Fruit fly (Drosophila melanogaster) whole organism, embryonic: ENCODE results near the gene IFT54.

Experiments used
- Antp ChIP-seq: fragments of 200-800 bp; sonication (Bioruptor generic); optimal IDR thresholded peaks from 3 replicates; lab custom pipeline; 2016; ENCODE audit warnings: missing biosample characterization, missing genetic modification characterization
- B-H2 ChIP-seq: fragments of 200-800 bp; sonication (Bioruptor generic); optimal IDR thresholded peaks from 2 replicates; lab custom pipeline; 2018; ENCODE audit warnings: missing biosample characterization, mild to moderate bottlenecking, missing genetic modification characterization
- CG10321 ChIP-seq: fragments of 200-800 bp; sonication (Bioruptor generic); IDR thresholded peaks from 2 replicates; pipeline ENCODE4 v1.3.6; 2022; ENCODE audit warnings: missing biosample characterization, missing genetic modification characterization
- CG10431 ChIP-seq: fragments of 200-800 bp; sonication (Bioruptor generic); optimal IDR thresholded peaks from 3 replicates; lab custom pipeline; 2018; ENCODE audit warnings: missing biosample characterization, mild to moderate bottlenecking, missing genetic modification characterization
- CG10959 ChIP-seq: fragments of 200-800 bp; sonication (Bioruptor generic); IDR thresholded peaks from 2 replicates; pipeline ENCODE4 v1.3.6; 2022; ENCODE audit warnings: missing biosample characterization, missing genetic modification characterization
- CG12071 ChIP-seq: fragments of 200-800 bp; sonication (Bioruptor generic); optimal IDR thresholded peaks from 3 replicates; lab custom pipeline; 2018; ENCODE audit warnings: missing biosample characterization, mild to moderate bottlenecking, missing genetic modification characterization
- CG12942 ChIP-seq: fragments of 200-800 bp; sonication (Bioruptor generic); optimal IDR thresholded peaks from 3 replicates; lab custom pipeline; 2016; ENCODE audit warnings: missing biosample characterization, missing genetic modification characterization
- CG14667 ChIP-seq: fragments of 200-800 bp; sonication (Bioruptor generic); IDR thresholded peaks from 2 replicates; pipeline ENCODE4 v1.3.6; 2022; ENCODE audit warnings: missing biosample characterization, missing genetic modification characterization
- CG14710 ChIP-seq: fragments of 200-800 bp; sonication (Bioruptor generic); optimal IDR thresholded peaks from 3 replicates; lab custom pipeline; 2019; ENCODE audit warnings: missing biosample characterization, mild to moderate bottlenecking, missing genetic modification characterization, moderate library complexity
- CG1603 ChIP-seq: fragments of 200-800 bp; sonication (Bioruptor generic); optimal IDR thresholded peaks from 2 replicates; lab custom pipeline; 2019; ENCODE audit warnings: missing biosample characterization, mild to moderate bottlenecking, missing genetic modification characterization, moderate library complexity
- CG2120 ChIP-seq: fragments of 200-800 bp; sonication (Bioruptor generic); optimal IDR thresholded peaks from 3 replicates; lab custom pipeline; 2016; ENCODE audit warnings: missing biosample characterization, missing genetic modification characterization
- CG3838 ChIP-seq: fragments of 200-800 bp; sonication (Bioruptor generic); optimal IDR thresholded peaks from 3 replicates; lab custom pipeline; 2016; ENCODE audit warnings: missing biosample characterization, missing genetic modification characterization
- CG3995 ChIP-seq: fragments of 200-800 bp; sonication (Bioruptor generic); optimal IDR thresholded peaks from 3 replicates; lab custom pipeline; 2016; ENCODE audit warnings: missing biosample characterization, missing genetic modification characterization
- CG4707 ChIP-seq: fragments of 200-800 bp; sonication (Bioruptor generic); optimal IDR thresholded peaks from 2 replicates; lab custom pipeline; 2018; ENCODE audit warnings: missing biosample characterization, mild to moderate bottlenecking, missing genetic modification characterization, moderate library complexity
- CG4854 ChIP-seq: fragments of 200-800 bp; sonication (Bioruptor generic); optimal IDR thresholded peaks from 2 replicates; lab custom pipeline; 2016; ENCODE audit warnings: missing biosample characterization, missing genetic modification characterization, inconsistent platforms
- CG5245 ChIP-seq: fragments of 200-800 bp; sonication (Bioruptor generic); optimal IDR thresholded peaks from 3 replicates; lab custom pipeline; 2016; ENCODE audit warnings: missing biosample characterization, missing genetic modification characterization
- CG6791 ChIP-seq: fragments of 200-800 bp; sonication (Bioruptor generic); IDR thresholded peaks from 3 replicates; pipeline ENCODE4 v1.3.6; 2022; ENCODE audit warnings: missing biosample characterization, missing genetic modification characterization; ENCODE audit not compliant: partially characterized antibody
- CG8281 ChIP-seq: fragments of 200-800 bp; sonication (Bioruptor generic); optimal IDR thresholded peaks from 2 replicates; lab custom pipeline; 2018; ENCODE audit warnings: missing biosample characterization, mild to moderate bottlenecking, missing genetic modification characterization, moderate library complexity
- Camta ChIP-seq: fragments of 200-800 bp; sonication (Bioruptor generic); optimal IDR thresholded peaks from 2 replicates; lab custom pipeline; 2016; ENCODE audit warnings: missing biosample characterization, missing genetic modification characterization
- CkIIα-i1 ChIP-seq: fragments of 200-800 bp; sonication (Bioruptor generic); IDR thresholded peaks from 2 replicates; pipeline ENCODE4 v1.3.6; 2022; ENCODE audit warnings: missing biosample characterization, missing genetic modification characterization
- Deaf1 ChIP-seq: fragments of 200-800 bp; optimal IDR thresholded peaks from 3 replicates; lab custom pipeline; 2019; ENCODE audit warnings: missing biosample characterization, mild to moderate bottlenecking, missing genetic modification characterization, moderate library complexity
- Dfd ChIP-seq, 2 experiments: fragments of >200 bp; optimal IDR thresholded peaks; 2 replicates each; lab custom pipeline; 2017; ENCODE audit warnings: missing biosample characterization in 2 of 2, missing genetic modification characterization in 2 of 2
- Dip2 ChIP-seq: fragments of 200-800 bp; sonication (Bioruptor generic); IDR thresholded peaks from 2 replicates; pipeline ENCODE4 v1.3.6; 2022; ENCODE audit warnings: missing biosample characterization, missing genetic modification characterization
- Eip74EF ChIP-seq, 2 experiments: fragments of 200-800 bp in 1 of 2; fragments of >200 bp in 1 of 2; sonication (Bioruptor generic) in 1 of 2; optimal IDR thresholded peaks; 2 replicates each; lab custom pipeline; 2017 to 2019; ENCODE audit warnings: missing biosample characterization in 2 of 2, missing genetic modification characterization in 2 of 2, mild to moderate bottlenecking in 1 of 2, moderate library complexity in 1 of 2
- Hr39 ChIP-seq: fragments of >200 bp; optimal IDR thresholded peaks from 2 replicates; lab custom pipeline; 2017
- NC2α ChIP-seq: fragments of 200-800 bp; sonication (Bioruptor generic); optimal IDR thresholded peaks from 2 replicates; lab custom pipeline; 2016; ENCODE audit warnings: missing biosample characterization, missing genetic modification characterization
- NK7.1 ChIP-seq: fragments of 200-800 bp; sonication (Bioruptor generic); optimal IDR thresholded peaks from 3 replicates; lab custom pipeline; 2016; ENCODE audit warnings: missing biosample characterization, missing genetic modification characterization
- Nf-YC ChIP-seq: fragments of 200-800 bp; optimal IDR thresholded peaks from 3 replicates; lab custom pipeline; 2019; ENCODE audit warnings: missing biosample characterization, mild to moderate bottlenecking, missing genetic modification characterization, moderate library complexity
- NfI ChIP-seq: fragments of 200-800 bp; sonication (Bioruptor generic); optimal IDR thresholded peaks from 3 replicates; lab custom pipeline; 2018; ENCODE audit warnings: missing biosample characterization, mild to moderate bottlenecking, missing genetic modification characterization, moderate library complexity
- Sox100B ChIP-seq: fragments of 200-800 bp; sonication (Bioruptor generic); optimal IDR thresholded peaks from 3 replicates; lab custom pipeline; 2018; ENCODE audit warnings: missing biosample characterization, mild to moderate bottlenecking, missing genetic modification characterization
- Ssrp ChIP-seq: fragments of 200-800 bp; sonication (Bioruptor generic); optimal IDR thresholded peaks from 2 replicates; lab custom pipeline; 2018; ENCODE audit warnings: missing biosample characterization, mild to moderate bottlenecking, missing genetic modification characterization, moderate library complexity
- chn ChIP-seq: fragments of 200-800 bp; sonication (Bioruptor generic); optimal IDR thresholded peaks from 2 replicates; lab custom pipeline; 2016; ENCODE audit warnings: missing biosample characterization, missing genetic modification characterization
- crp ChIP-seq, 2 experiments: fragments of 200-800 bp; sonication (Bioruptor generic); optimal IDR thresholded peaks; 2 replicates in 1 of 2; 3 replicates in 1 of 2; lab custom pipeline; 2017; ENCODE audit warnings: missing biosample characterization in 2 of 2, missing genetic modification characterization in 2 of 2, mild to moderate bottlenecking in 1 of 2, moderate library complexity in 1 of 2
- disco-r ChIP-seq: fragments of 200-800 bp; sonication (Bioruptor generic); optimal IDR thresholded peaks from 2 replicates; lab custom pipeline; 2016; ENCODE audit warnings: missing biosample characterization, missing genetic modification characterization
- dysf ChIP-seq: fragments of 200-800 bp; sonication (Bioruptor generic); IDR thresholded peaks from 3 replicates; pipeline ENCODE4 v1.3.6; 2022; ENCODE audit warnings: missing biosample characterization, missing genetic modification characterization
- ems ChIP-seq: fragments of 200-800 bp; sonication (Bioruptor generic); optimal IDR thresholded peaks from 3 replicates; lab custom pipeline; 2016; ENCODE audit warnings: missing biosample characterization, missing genetic modification characterization
- fd102C ChIP-seq: fragments of 200-800 bp; sonication (Bioruptor generic); optimal IDR thresholded peaks from 2 replicates; lab custom pipeline; 2018; ENCODE audit warnings: missing biosample characterization, mild to moderate bottlenecking, missing genetic modification characterization, moderate library complexity
- gce ChIP-seq: fragments of 200-800 bp; sonication (Bioruptor generic); IDR thresholded peaks from 3 replicates; pipeline ENCODE4 v1.3.6; 2022; ENCODE audit warnings: missing biosample characterization, missing genetic modification characterization
- hb ChIP-seq: fragments of 200-800 bp; sonication (Bioruptor generic); IDR thresholded peaks from 3 replicates; pipeline ENCODE4 v1.3.6; 2022; ENCODE audit warnings: missing biosample characterization, missing genetic modification characterization; ENCODE audit not compliant: partially characterized antibody
- her ChIP-seq: fragments of 200-800 bp; sonication (Bioruptor generic); optimal IDR thresholded peaks from 2 replicates; lab custom pipeline; 2016; ENCODE audit warnings: missing biosample characterization, missing genetic modification characterization
- knrl ChIP-seq: fragments of 200-800 bp; sonication (Bioruptor generic); IDR thresholded peaks from 3 replicates; pipeline ENCODE4 v1.3.6; 2022; ENCODE audit warnings: missing biosample characterization, missing genetic modification characterization; ENCODE audit not compliant: partially characterized antibody
- lab ChIP-seq: fragments of 200-800 bp; sonication (Bioruptor generic); optimal IDR thresholded peaks from 3 replicates; lab custom pipeline; 2017; ENCODE audit warnings: missing biosample characterization, missing genetic modification characterization, mild to moderate bottlenecking, moderate library complexity, missing genetic modification reagents
- mam ChIP-seq: fragments of 200-800 bp; sonication (Bioruptor generic); optimal IDR thresholded peaks from 3 replicates; lab custom pipeline; 2016; ENCODE audit warnings: missing biosample characterization, missing genetic modification characterization
- mirr ChIP-seq: fragments of 200-800 bp; sonication (Bioruptor generic); optimal IDR thresholded peaks from 3 replicates; lab custom pipeline; 2018; ENCODE audit warnings: missing biosample characterization, mild to moderate bottlenecking, missing genetic modification characterization
- org-1 ChIP-seq: fragments of 200-800 bp; sonication (Bioruptor generic); optimal IDR thresholded peaks from 2 replicates; lab custom pipeline; 2017; ENCODE audit warnings: missing biosample characterization, missing genetic modification characterization
- otp ChIP-seq: fragments of 200-800 bp; sonication (Bioruptor generic); IDR thresholded peaks from 3 replicates; pipeline ENCODE4, ENCODE4 v1.3.6; 2022; ENCODE audit warnings: missing biosample characterization, missing genetic modification characterization
- pb ChIP-seq: fragments of 200-800 bp; sonication (Bioruptor generic); optimal IDR thresholded peaks from 3 replicates; lab custom pipeline; 2016; ENCODE audit warnings: missing biosample characterization, missing genetic modification characterization
- run ChIP-seq: fragments of 200-800 bp; sonication (Bioruptor generic); optimal IDR thresholded peaks from 3 replicates; lab custom pipeline; 2018; ENCODE audit warnings: missing biosample characterization, mild to moderate bottlenecking, missing genetic modification characterization
- tap ChIP-seq: fragments of 200-800 bp; optimal IDR thresholded peaks from 3 replicates; lab custom pipeline; 2019; ENCODE audit warnings: missing biosample characterization, mild to moderate bottlenecking, missing genetic modification characterization, moderate library complexity
- wor ChIP-seq: fragments of 200-800 bp; sonication (Bioruptor generic); IDR thresholded peaks from 2 replicates; pipeline ENCODE4 v1.3.6; 2022; ENCODE audit warnings: missing biosample characterization, missing genetic modification characterization
- zen2 ChIP-seq: fragments of 200-800 bp; sonication (Bioruptor generic); IDR thresholded peaks from 3 replicates; pipeline ENCODE4 v1.3.6; 2022; ENCODE audit warnings: missing biosample characterization, missing genetic modification characterization; ENCODE audit not compliant: partially characterized antibody

IFT54 gene

DNA sequence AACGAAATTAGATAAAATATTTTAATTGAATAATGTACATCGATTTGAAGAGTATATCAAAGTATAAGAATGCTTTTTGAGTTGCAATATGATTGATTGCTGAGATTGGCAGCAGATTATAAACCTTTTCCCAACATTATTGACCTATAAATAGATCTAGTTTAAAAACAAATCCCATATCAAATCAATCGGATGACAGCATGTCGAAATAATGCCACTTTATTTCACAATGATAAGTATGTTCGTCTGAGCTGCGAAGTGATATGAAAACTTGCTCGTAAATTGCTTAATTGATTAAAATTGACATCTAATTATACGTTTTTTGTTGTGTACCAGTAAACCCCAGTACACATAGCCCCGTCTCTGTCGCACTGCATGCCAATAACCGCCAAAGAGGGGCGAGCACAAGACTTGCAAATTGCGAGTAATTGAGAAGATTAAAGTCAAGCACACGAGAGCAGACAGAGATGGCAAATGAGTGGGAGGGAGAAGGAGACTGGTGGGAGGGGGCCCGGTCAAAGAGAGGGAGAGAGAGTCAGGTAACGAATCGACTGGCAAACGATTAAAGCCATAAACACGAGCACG is 19.1 kb upstream of the IFT54 start (continued):
- TF ChIP-seq chn (GFP tag; lab: Kevin White, UChicago) = peak; percentile 1
- no peak for TF ChIP-seq dysf (GFP tag; lab: Robert Waterston, UW)
- no peak for TF ChIP-seq Dfd (GFP tag; optimal IDR thresholded peaks at IDR 0.05; lab: Kevin White, UChicago)
- peak; percentile 7 for TF ChIP-seq Sox100B (GFP tag; lab: Kevin White, UChicago)
- TF ChIP-seq run (tag; lab: Kevin White, UChicago) = no peak
- no peak for TF ChIP-seq CG4707 (GFP tag; lab: Kevin White, UChicago)
- TF ChIP-seq CG4854 = peak; percentile 7
- no peak for TF ChIP-seq crp (GFP tag; optimal IDR thresholded peaks at IDR 0.05; lab: Kevin White, UChicago)
- TF ChIP-seq B-H2 (GFP tag; lab: Kevin White, UChicago) = no peak
- no peak for TF ChIP-seq CG14667 (GFP tag; lab: Robert Waterston, UW)
- no peak for TF ChIP-seq fd102C (GFP tag; lab: Kevin White, UChicago)
- no peak for TF ChIP-seq gce (GFP tag; lab: Robert Waterston, UW)
- TF ChIP-seq wor = no peak
- peak; percentile 23 for TF ChIP-seq Antp (GFP tag; lab: Kevin White, UChicago)
- TF ChIP-seq CG8281 = no peak
- no peak for TF ChIP-seq Nf-YC
- no peak for TF ChIP-seq disco-r (GFP tag; lab: Kevin White, UChicago)
- TF ChIP-seq tap (tag; lab: Kevin White, UChicago) = no peak
- no peak for TF ChIP-seq ems (GFP tag; lab: Kevin White, UChicago)
- peak; percentile 70 for TF ChIP-seq mam
- peak; percentile 37 for TF ChIP-seq Ssrp
- peak; percentile 28 for TF ChIP-seq CG12942 (GFP tag; lab: Kevin White, UChicago)
- TF ChIP-seq Hr39 (lab: Kevin White, UChicago) = no peak
- TF ChIP-seq hb (GFP tag; lab: Robert Waterston, UW) = no peak
- TF ChIP-seq org-1 (GFP tag; lab: Kevin White, UChicago) = no peak
- no peak for TF ChIP-seq pb (GFP tag; lab: Kevin White, UChicago)
- no peak for TF ChIP-seq CG6791 (GFP tag; lab: Robert Waterston, UW)
- peak in 1 of 2 experiments; percentile 18 for TF ChIP-seq Eip74EF (GFP tag; optimal IDR thresholded peaks at IDR 0.05; lab: Kevin White, UChicago)
- no peak for TF ChIP-seq zen2 (GFP tag; lab: Robert Waterston, UW)
- no peak for TF ChIP-seq Deaf1 (tag; lab: Kevin White, UChicago)
- TF ChIP-seq CG1603 (tag; lab: Kevin White, UChicago) = peak; percentile 32
- no peak for TF ChIP-seq otp (GFP tag; lab: Robert Waterston, UW)
- TF ChIP-seq CG3838 = no peak
- no peak for TF ChIP-seq NK7.1 (GFP tag; lab: Kevin White, UChicago)
- peak; percentile 19 for TF ChIP-seq NfI (GFP tag; lab: Kevin White, UChicago)
- peak; percentile 2 for TF ChIP-seq CG3995 (GFP tag; lab: Kevin White, UChicago)
- TF ChIP-seq CG5245 (GFP tag; lab: Kevin White, UChicago) = no peak
- no peak for TF ChIP-seq mirr
- TF ChIP-seq her (GFP tag; lab: Kevin White, UChicago) = no peak
- TF ChIP-seq Camta (GFP tag; lab: Kevin White, UChicago) = peak; percentile 8
- TF ChIP-seq lab (GFP tag; lab: Kevin White, UChicago) = no peak
- TF ChIP-seq CG14710 (tag; lab: Kevin White, UChicago) = no peak
- TF ChIP-seq knrl (GFP tag; lab: Robert Waterston, UW) = no peak
- TF ChIP-seq CkIIα-i1 (GFP tag; lab: Robert Waterston, UW) = no peak
- TF ChIP-seq CG12071 (GFP tag; lab: Kevin White, UChicago) = no peak
- TF ChIP-seq CG10321 (GFP tag; lab: Robert Waterston, UW) = no peak
- TF ChIP-seq Dip2 (GFP tag; lab: Robert Waterston, UW) = no peak
- peak; percentile 79 for TF ChIP-seq CG2120 (GFP tag; lab: Kevin White, UChicago)
- TF ChIP-seq CG10959 (GFP tag; lab: Robert Waterston, UW) = no peak
- TF ChIP-seq NC2α (GFP tag; lab: Kevin White, UChicago) = no peak
- no peak for TF ChIP-seq CG10431 (GFP tag; lab: Kevin White, UChicago)
